Worm (Caenorhabditis elegans) whole organism, L4/young adult: ENCODE results near the gene grdn-1.

Experiments
- W03F9.2 ChIP-seq: fragments of 150-350 bp; optimal IDR thresholded peaks from 2 replicates; lab custom pipeline; 2014; ENCODE audit warnings: missing biosample characterization, missing genetic modification characterization
- dao-5 ChIP-seq: sonication (generic microtip); optimal IDR thresholded peaks from 2 replicates; lab custom pipeline; 2016; ENCODE audit warnings: missing genotype, missing genetic modification characterization, moderate library complexity, missing compliant biosample characterization
- him-1 ChIP-seq: sonication (generic microtip); optimal IDR thresholded peaks from 2 replicates; lab custom pipeline; 2016; ENCODE audit warnings: missing genotype, missing genetic modification reagents, missing genetic modification characterization, missing compliant biosample characterization

- TF ChIP-seq dao-5 (tag; lab: Kevin White, UChicago) = no peak
- TF ChIP-seq him-1 (tag; lab: Kevin White, UChicago) = no peak
- TF ChIP-seq W03F9.2 (tag; lab: Kevin White, UChicago) = no peak
Observed at ce11 chrV:18586954-18587353, 5.6 kb upstream of the grdn-1 start.
